Fruit fly (Drosophila melanogaster) whole organism, prepupa: ENCODE results near the gene tx.

Source experiments
- Blimp-1 ChIP-seq: fragments of 200-800 bp; sonication (Bioruptor generic); optimal IDR thresholded peaks from 3 replicates; lab custom pipeline; 2017; ENCODE audit warnings: missing biosample characterization, missing genetic modification characterization, mild to moderate bottlenecking, moderate library complexity, missing genetic modification reagents
- CG10631 ChIP-seq: fragments of 200-800 bp; sonication (Bioruptor generic); optimal IDR thresholded peaks from 2 replicates; lab custom pipeline; 2016; ENCODE audit warnings: missing biosample characterization, missing genetic modification characterization
- CG10669 ChIP-seq: fragments of 200-800 bp; sonication (Bioruptor generic); optimal IDR thresholded peaks from 3 replicates; lab custom pipeline; 2018; ENCODE audit warnings: missing biosample characterization, mild to moderate bottlenecking, missing genetic modification characterization, moderate library complexity
- CG11294 ChIP-seq: fragments of 200-800 bp; sonication (Bioruptor generic); IDR thresholded peaks from 2 replicates; pipeline ENCODE4 v1.3.6; 2022; ENCODE audit warnings: missing biosample characterization, missing genetic modification characterization
- CG11762 ChIP-seq: fragments of 200-800 bp; sonication (Bioruptor generic); optimal IDR thresholded peaks from 3 replicates; lab custom pipeline; 2016; ENCODE audit warnings: missing biosample characterization, missing genetic modification characterization; ENCODE audit not compliant: insufficient read depth
- CG11902 ChIP-seq: fragments of 200-800 bp; sonication (Bioruptor generic); optimal IDR thresholded peaks from 3 replicates; lab custom pipeline; 2016; ENCODE audit warnings: missing biosample characterization, missing genetic modification characterization
- CG1621 ChIP-seq: fragments of 200-800 bp; sonication (Bioruptor generic); optimal IDR thresholded peaks from 3 replicates; lab custom pipeline; 2018; ENCODE audit warnings: missing biosample characterization, mild to moderate bottlenecking, missing genetic modification characterization
- CG3032 ChIP-seq: fragments of 200-800 bp; optimal IDR thresholded peaks from 2 replicates; lab custom pipeline; 2019; ENCODE audit warnings: missing biosample characterization, mild to moderate bottlenecking, missing genetic modification characterization, moderate library complexity
- CG31627 ChIP-seq: fragments of 200-800 bp; sonication (Bioruptor generic); optimal IDR thresholded peaks from 3 replicates; lab custom pipeline; 2016; ENCODE audit warnings: missing biosample characterization, missing genetic modification characterization
- CG32006 ChIP-seq: fragments of 200-800 bp; sonication (Bioruptor generic); optimal IDR thresholded peaks from 3 replicates; lab custom pipeline; 2017; ENCODE audit warnings: missing biosample characterization, mild to moderate bottlenecking, missing genetic modification characterization
- CG34406 ChIP-seq: fragments of 200-800 bp; sonication (Bioruptor generic); optimal IDR thresholded peaks from 3 replicates; lab custom pipeline; 2016; ENCODE audit warnings: missing biosample characterization, missing genetic modification characterization
- CG3919 ChIP-seq: fragments of 200-800 bp; sonication (Bioruptor generic); optimal IDR thresholded peaks from 3 replicates; lab custom pipeline; 2016; ENCODE audit warnings: missing biosample characterization, missing genetic modification characterization
- CG4318 ChIP-seq: fragments of 200-800 bp; sonication (Bioruptor generic); optimal IDR thresholded peaks from 3 replicates; lab custom pipeline; 2017; ENCODE audit warnings: missing biosample characterization, mild to moderate bottlenecking, missing genetic modification characterization
- CG6163 ChIP-seq: fragments of 200-800 bp; sonication (Bioruptor generic); IDR thresholded peaks from 3 replicates; pipeline ENCODE4 v1.3.6; 2022; ENCODE audit warnings: missing biosample characterization, missing genetic modification characterization
- CG6276 ChIP-seq: fragments of 200-800 bp; sonication (Bioruptor generic); optimal IDR thresholded peaks from 2 replicates; lab custom pipeline; 2017; ENCODE audit warnings: missing biosample characterization, mild to moderate bottlenecking, missing genetic modification characterization
- CG6792 ChIP-seq: fragments of 200-800 bp; sonication (Bioruptor generic); optimal IDR thresholded peaks from 3 replicates; lab custom pipeline; 2016; ENCODE audit warnings: missing biosample characterization, missing genetic modification characterization
- CG6808 ChIP-seq: fragments of 200-800 bp; sonication (Bioruptor generic); optimal IDR thresholded peaks from 3 replicates; lab custom pipeline; 2017; ENCODE audit warnings: missing biosample characterization, missing genetic modification characterization, mild to moderate bottlenecking, moderate library complexity, missing genetic modification reagents
- CG6854 ChIP-seq: fragments of 200-800 bp; sonication (Bioruptor generic); optimal IDR thresholded peaks from 2 replicates; lab custom pipeline; 2017; ENCODE audit warnings: missing biosample characterization, mild to moderate bottlenecking, missing genetic modification characterization
- CG7368 ChIP-seq: fragments of 200-800 bp; sonication (Bioruptor generic); optimal IDR thresholded peaks from 3 replicates; lab custom pipeline; 2016; ENCODE audit warnings: missing biosample characterization, missing genetic modification characterization
- CG8119 ChIP-seq: fragments of 200-800 bp; sonication (Bioruptor generic); IDR thresholded peaks from 3 replicates; pipeline ENCODE4 v1.3.6; 2022; ENCODE audit warnings: missing biosample characterization, missing genetic modification characterization
- CG8319 ChIP-seq: fragments of 200-800 bp; sonication (Bioruptor generic); optimal IDR thresholded peaks from 3 replicates; lab custom pipeline; 2016; ENCODE audit warnings: missing biosample characterization, missing genetic modification characterization
- CG8632 ChIP-seq: fragments of 200-800 bp; sonication (Bioruptor generic); optimal IDR thresholded peaks from 3 replicates; lab custom pipeline; 2016; ENCODE audit warnings: missing biosample characterization, missing genetic modification characterization
- CG9139 ChIP-seq: fragments of 200-800 bp; sonication (Bioruptor generic); optimal IDR thresholded peaks from 3 replicates; lab custom pipeline; 2017; ENCODE audit warnings: missing biosample characterization, mild to moderate bottlenecking, missing genetic modification characterization
- Eip78C ChIP-seq: fragments of 200-800 bp; sonication (Bioruptor generic); peaks from one replicate; lab custom pipeline; 2016; ENCODE audit warnings: missing biosample characterization, missing genetic modification characterization
- Eip93F ChIP-seq: fragments of 200-800 bp; sonication (Bioruptor generic); optimal IDR thresholded peaks from 2 replicates; lab custom pipeline; 2016; ENCODE audit warnings: missing biosample characterization, mild to moderate bottlenecking, missing genetic modification characterization
- Ets21C ChIP-seq: fragments of 200-800 bp; sonication (Bioruptor generic); optimal IDR thresholded peaks from 3 replicates; lab custom pipeline; 2016; ENCODE audit warnings: missing biosample characterization, missing genetic modification characterization
- Ets96B ChIP-seq: fragments of 200-800 bp; optimal IDR thresholded peaks from 2 replicates; lab custom pipeline; 2019; ENCODE audit warnings: missing biosample characterization, mild to moderate bottlenecking, missing genetic modification characterization, moderate library complexity
- Gug ChIP-seq: fragments of 200-800 bp; sonication (Bioruptor generic); IDR thresholded peaks from 2 replicates; pipeline ENCODE4 v1.3.6; 2022; ENCODE audit warnings: missing biosample characterization, missing genetic modification characterization
- Hr38 ChIP-seq: sonication (Bioruptor generic); optimal IDR thresholded peaks from 2 replicates; lab custom pipeline; 2016; ENCODE audit warnings: missing biosample characterization, missing genetic modification characterization
- Hr39 ChIP-seq: fragments of 200-800 bp; sonication (Bioruptor generic); optimal IDR thresholded peaks from 2 replicates; lab custom pipeline; 2016; ENCODE audit warnings: missing biosample characterization, missing genetic modification characterization
- Hr4 ChIP-seq: fragments of 200-800 bp; sonication (Bioruptor generic); optimal IDR thresholded peaks from 3 replicates; lab custom pipeline; 2016; ENCODE audit warnings: missing biosample characterization, missing genetic modification characterization
- Lpt ChIP-seq: fragments of 200-800 bp; sonication (Bioruptor generic); optimal IDR thresholded peaks from 3 replicates; lab custom pipeline; 2016; ENCODE audit warnings: missing biosample characterization, missing genetic modification characterization
- Met ChIP-seq: fragments of 200-800 bp; sonication (Bioruptor generic); optimal IDR thresholded peaks from 3 replicates; lab custom pipeline; 2016; ENCODE audit warnings: missing biosample characterization, missing genetic modification characterization
- OdsH ChIP-seq: fragments of 200-800 bp; sonication (Bioruptor generic); optimal IDR thresholded peaks from 3 replicates; lab custom pipeline; 2016; ENCODE audit warnings: missing biosample characterization, missing genetic modification characterization
- Smox ChIP-seq: fragments of 200-800 bp; sonication (Bioruptor generic); optimal IDR thresholded peaks from 3 replicates; lab custom pipeline; 2016; ENCODE audit warnings: missing biosample characterization, missing genetic modification characterization
- Sox102F ChIP-seq: fragments of 200-800 bp; sonication (Bioruptor generic); optimal IDR thresholded peaks from 2 replicates; lab custom pipeline; 2016; ENCODE audit warnings: missing biosample characterization, mild to moderate bottlenecking, missing genetic modification characterization
- Sox14 ChIP-seq: fragments of 200-800 bp; sonication (Bioruptor generic); optimal IDR thresholded peaks from 3 replicates; lab custom pipeline; 2016; ENCODE audit warnings: missing biosample characterization, missing genetic modification characterization
- Sox15 ChIP-seq: fragments of 200-800 bp; sonication (Bioruptor generic); optimal IDR thresholded peaks from 3 replicates; lab custom pipeline; 2016; ENCODE audit warnings: missing biosample characterization, missing genetic modification characterization
- achi ChIP-seq: fragments of 200-800 bp; sonication (Bioruptor generic); optimal IDR thresholded peaks from 3 replicates; lab custom pipeline; 2016; ENCODE audit warnings: missing biosample characterization, missing genetic modification characterization
- acj6 ChIP-seq: fragments of 200-800 bp; sonication (Bioruptor generic); optimal IDR thresholded peaks from 3 replicates; lab custom pipeline; 2016; ENCODE audit warnings: missing biosample characterization, missing genetic modification characterization
- dsx ChIP-seq: fragments of 200-800 bp; optimal IDR thresholded peaks from 3 replicates; lab custom pipeline; 2019; ENCODE audit warnings: missing biosample characterization, mild to moderate bottlenecking, missing genetic modification characterization, moderate library complexity; ENCODE audit not compliant: poor library complexity, severe bottlenecking
- eg ChIP-seq: fragments of 200-800 bp; sonication (Bioruptor generic); IDR thresholded peaks from 3 replicates; pipeline ENCODE4 v1.3.6; 2022; ENCODE audit warnings: missing biosample characterization, missing genetic modification characterization
- esn ChIP-seq: fragments of 200-800 bp; sonication (Bioruptor generic); optimal IDR thresholded peaks from 2 replicates; lab custom pipeline; 2016; ENCODE audit warnings: missing biosample characterization, mild to moderate bottlenecking, missing genetic modification characterization, moderate library complexity
- fd59A ChIP-seq: fragments of 200-800 bp; sonication (Bioruptor generic); optimal IDR thresholded peaks from 2 replicates; lab custom pipeline; 2017; ENCODE audit warnings: missing biosample characterization, mild to moderate bottlenecking, missing genetic modification characterization, missing genetic modification reagents
- fd85E ChIP-seq: fragments of 200-800 bp; sonication (Bioruptor generic); optimal IDR thresholded peaks from 3 replicates; lab custom pipeline; 2016; ENCODE audit warnings: missing biosample characterization, missing genetic modification characterization
- fkh ChIP-seq: fragments of 200-800 bp; sonication (Bioruptor generic); optimal IDR thresholded peaks from 3 replicates; lab custom pipeline; 2017; ENCODE audit warnings: missing biosample characterization, mild to moderate bottlenecking, missing genetic modification characterization, moderate library complexity
- lz ChIP-seq: fragments of 200-800 bp; sonication (Bioruptor generic); optimal IDR thresholded peaks from 3 replicates; lab custom pipeline; 2016; ENCODE audit warnings: missing biosample characterization, missing genetic modification characterization
- net ChIP-seq: fragments of 200-800 bp; sonication (Bioruptor generic); optimal IDR thresholded peaks from 3 replicates; lab custom pipeline; 2016; ENCODE audit warnings: missing biosample characterization, missing genetic modification characterization
- pdm3 ChIP-seq: fragments of 200-800 bp; sonication (Bioruptor generic); optimal IDR thresholded peaks from 3 replicates; lab custom pipeline; 2016; ENCODE audit warnings: missing biosample characterization, missing genetic modification characterization
- spab ChIP-seq: fragments of 200-800 bp; sonication (Bioruptor generic); optimal IDR thresholded peaks from 2 replicates; lab custom pipeline; 2017; ENCODE audit warnings: missing biosample characterization, mild to moderate bottlenecking, missing genetic modification characterization, missing genetic modification reagents
- svp ChIP-seq: fragments of 200-800 bp; sonication (Bioruptor generic); peaks from one replicate; lab custom pipeline; 2016; ENCODE audit warnings: missing biosample characterization, missing genetic modification characterization
- topi ChIP-seq: fragments of 200-800 bp; sonication (Bioruptor generic); optimal IDR thresholded peaks from 3 replicates; lab custom pipeline; 2016; ENCODE audit warnings: missing biosample characterization, missing genetic modification characterization
- vri ChIP-seq: fragments of 200-800 bp; sonication (Bioruptor generic); optimal IDR thresholded peaks from 3 replicates; lab custom pipeline; 2016; ENCODE audit warnings: missing biosample characterization, mild to moderate bottlenecking, missing genetic modification characterization

The tx gene

dm6 chr3R:26489456-26489855 lies 48.9 kb downstream of the tx start:
- TF ChIP-seq CG10669 (GFP tag; lab: Kevin White, UChicago): peak; percentile 85
- peak; percentile 69 for TF ChIP-seq CG6276 (GFP tag; lab: Kevin White, UChicago)
- peak; percentile 88 for TF ChIP-seq CG6163 (GFP tag; lab: Robert Waterston, UW)
- TF ChIP-seq CG3032: peak; percentile 80
- TF ChIP-seq CG6854: peak; percentile 16
- TF ChIP-seq Sox102F: peak; percentile 62
- peak; percentile 53 for TF ChIP-seq CG9139 (GFP tag; lab: Kevin White, UChicago)
- peak; percentile 68 for TF ChIP-seq Smox
- peak; percentile 60 for TF ChIP-seq Gug (GFP tag; lab: Robert Waterston, UW)
- peak; percentile 77 for TF ChIP-seq CG32006 (GFP tag; lab: Kevin White, UChicago)
- peak; percentile 79 for TF ChIP-seq CG1621 (tag; lab: Kevin White, UChicago)
- TF ChIP-seq Ets21C: peak; percentile 25
- TF ChIP-seq CG8632: peak; percentile 76
- TF ChIP-seq topi (GFP tag; lab: Kevin White, UChicago): peak; percentile 76
- peak; percentile 49; the same call in 1 of the 2 replicates for TF ChIP-seq CG11294 (GFP tag; lab: Robert Waterston, UW)
- peak; percentile 3 for TF ChIP-seq Eip93F (GFP tag; lab: Kevin White, UChicago)
- peak; percentile 70 for TF ChIP-seq CG7368 (GFP tag; lab: Kevin White, UChicago)
- peak; percentile 81 for TF ChIP-seq acj6 (GFP tag; lab: Kevin White, UChicago)
- peak; percentile 63 for TF ChIP-seq CG34406 (GFP tag; lab: Kevin White, UChicago)
- TF ChIP-seq pdm3 (GFP tag; lab: Kevin White, UChicago): peak; percentile 77
- TF ChIP-seq Eip78C (GFP tag; lab: Kevin White, UChicago): peak; percentile 88
- peak; percentile 59 for TF ChIP-seq CG31627 (GFP tag; lab: Kevin White, UChicago)
- peak; percentile 75 for TF ChIP-seq Lpt (GFP tag; lab: Kevin White, UChicago)
- TF ChIP-seq CG6808 (GFP tag; lab: Kevin White, UChicago): peak; percentile 84
- TF ChIP-seq Hr39 (GFP tag; lab: Kevin White, UChicago): peak; percentile 65
- TF ChIP-seq CG11762 (GFP tag; lab: Kevin White, UChicago): peak; percentile 71
- TF ChIP-seq svp (GFP tag; lab: Kevin White, UChicago): peak; percentile 77
- peak; percentile 68 for TF ChIP-seq CG8319 (GFP tag; lab: Kevin White, UChicago)
- TF ChIP-seq Blimp-1 (GFP tag; lab: Kevin White, UChicago): peak; percentile 23
- TF ChIP-seq net (GFP tag; lab: Kevin White, UChicago): peak; percentile 72
- TF ChIP-seq Hr38: no peak
- TF ChIP-seq Ets96B: peak; percentile 85
- peak; percentile 81 for TF ChIP-seq achi (GFP tag; lab: Kevin White, UChicago)
- peak; percentile 66 for TF ChIP-seq CG4318 (GFP tag; lab: Kevin White, UChicago)
- TF ChIP-seq dsx: peak; percentile 65
- TF ChIP-seq vri (GFP tag; lab: Kevin White, UChicago): peak; percentile 31
- peak; percentile 76 for TF ChIP-seq Sox14 (GFP tag; lab: Kevin White, UChicago)
- peak; percentile 64 for TF ChIP-seq lz (GFP tag; lab: Kevin White, UChicago)
- TF ChIP-seq Hr4: peak; percentile 75
- no peak for TF ChIP-seq fkh (GFP tag; lab: Kevin White, UChicago)
- peak; percentile 84 for TF ChIP-seq spab
- TF ChIP-seq fd59A (GFP tag; lab: Kevin White, UChicago): peak; percentile 82
- peak; percentile 80 for TF ChIP-seq CG8119
- TF ChIP-seq Met (GFP tag; lab: Kevin White, UChicago): peak; percentile 75
- peak; percentile 83 for TF ChIP-seq CG10631 (GFP tag; lab: Kevin White, UChicago)
- peak; percentile 85 for TF ChIP-seq CG3919
- TF ChIP-seq CG6792 (GFP tag; lab: Kevin White, UChicago): peak; percentile 71
- TF ChIP-seq esn (GFP tag; lab: Kevin White, UChicago): peak; percentile 73
- TF ChIP-seq fd85E (GFP tag; lab: Kevin White, UChicago): no peak
- TF ChIP-seq eg: peak; percentile 79
- TF ChIP-seq Sox15 (GFP tag; lab: Kevin White, UChicago): peak; percentile 62
- TF ChIP-seq CG11902: peak; percentile 65
- TF ChIP-seq OdsH (GFP tag; lab: Kevin White, UChicago): peak; percentile 80
